Fruit fly (Drosophila melanogaster) whole organism, embryonic: ENCODE data around the gene Nak.
A peak's percentile ranks its signal among the peaks of the same experiment; 100 is the strongest.

Experiments
- ATbp ChIP-seq: fragments of 200-800 bp; sonication (Bioruptor generic); optimal IDR thresholded peaks from 2 replicates; lab custom pipeline; 2017; ENCODE audit warnings: missing biosample characterization, mild to moderate bottlenecking, missing genetic modification characterization, missing genetic modification reagents
- Ada2b ChIP-seq: fragments of 200-800 bp; sonication (Bioruptor generic); IDR thresholded peaks from 2 replicates; pipeline ENCODE4 v1.3.6; 2022; ENCODE audit warnings: missing biosample characterization, missing genetic modification characterization
- Bdp1 ChIP-seq: fragments of 200-800 bp; sonication (Bioruptor generic); optimal IDR thresholded peaks from 3 replicates; lab custom pipeline; 2016; ENCODE audit warnings: missing biosample characterization, missing genetic modification characterization
- Bteb2 ChIP-seq: fragments of 200-800 bp; sonication (Bioruptor generic); optimal IDR thresholded peaks from 2 replicates; lab custom pipeline; 2016; ENCODE audit warnings: missing biosample characterization, missing genetic modification characterization
- CG10366 ChIP-seq: fragments of 200-800 bp; sonication (Bioruptor generic); IDR thresholded peaks from 2 replicates; pipeline ENCODE4 v1.3.6; 2022; ENCODE audit warnings: missing biosample characterization, missing genetic modification characterization
- CG11504 ChIP-seq: fragments of 200-800 bp; sonication (Bioruptor generic); optimal IDR thresholded peaks from 3 replicates; lab custom pipeline; 2019; ENCODE audit warnings: missing biosample characterization, mild to moderate bottlenecking, missing genetic modification characterization, moderate library complexity
- CG12744 ChIP-seq: fragments of 200-800 bp; sonication (Bioruptor generic); optimal IDR thresholded peaks from 2 replicates; lab custom pipeline; 2016; ENCODE audit warnings: missing biosample characterization, missing genetic modification characterization
- CG13287 ChIP-seq: fragments of 200-800 bp; sonication (Bioruptor generic); IDR thresholded peaks from 2 replicates; pipeline ENCODE4 v1.3.6; 2022; ENCODE audit warnings: missing biosample characterization, missing genetic modification characterization; ENCODE audit not compliant: partially characterized antibody
- CG13296 ChIP-seq: fragments of 200-800 bp; sonication (Bioruptor generic); optimal IDR thresholded peaks from 3 replicates; lab custom pipeline; 2018; ENCODE audit warnings: missing biosample characterization, mild to moderate bottlenecking, missing genetic modification characterization
- CG13424 ChIP-seq: fragments of 200-800 bp; sonication (Bioruptor generic); optimal IDR thresholded peaks from 2 replicates; lab custom pipeline; 2019; ENCODE audit warnings: missing biosample characterization, mild to moderate bottlenecking, missing genetic modification characterization, moderate library complexity
- CG17186 ChIP-seq: fragments of 200-800 bp; sonication (Bioruptor generic); optimal IDR thresholded peaks from 3 replicates; lab custom pipeline; 2017; ENCODE audit warnings: missing biosample characterization, missing genetic modification reagents, missing genetic modification characterization
- CG18011 ChIP-seq: fragments of 200-800 bp; sonication (Bioruptor generic); optimal IDR thresholded peaks from 2 replicates; lab custom pipeline; 2017; ENCODE audit warnings: missing biosample characterization, missing genetic modification characterization, mild to moderate bottlenecking, moderate library complexity, missing genotype
- CG18764 ChIP-seq: fragments of 200-800 bp; sonication (Bioruptor generic); optimal IDR thresholded peaks from 3 replicates; lab custom pipeline; 2016; ENCODE audit warnings: missing biosample characterization, missing genetic modification characterization
- CG30020 ChIP-seq: fragments of 200-800 bp; optimal IDR thresholded peaks from 2 replicates; lab custom pipeline; 2019; ENCODE audit warnings: missing biosample characterization, mild to moderate bottlenecking, missing genetic modification characterization, moderate library complexity
- CG30403 ChIP-seq: fragments of 200-800 bp; sonication (Bioruptor generic); optimal IDR thresholded peaks from 3 replicates; lab custom pipeline; 2016; ENCODE audit warnings: missing biosample characterization, missing genetic modification characterization
- CG3163 ChIP-seq: fragments of 200-800 bp; sonication (Bioruptor generic); optimal IDR thresholded peaks from 3 replicates; lab custom pipeline; 2016; ENCODE audit warnings: missing biosample characterization, missing genetic modification characterization
- CG33557 ChIP-seq: fragments of 200-800 bp; sonication (Bioruptor generic); optimal IDR thresholded peaks from 2 replicates; lab custom pipeline; 2019; ENCODE audit warnings: missing biosample characterization, mild to moderate bottlenecking, missing genetic modification characterization, moderate library complexity
- CG5180 ChIP-seq: fragments of 200-800 bp; sonication (Bioruptor generic); optimal IDR thresholded peaks from 3 replicates; lab custom pipeline; 2017; ENCODE audit warnings: missing biosample characterization, missing genetic modification characterization, mild to moderate bottlenecking, moderate library complexity, missing genetic modification reagents
- CG7372 ChIP-seq: fragments of 200-800 bp; sonication (Bioruptor generic); IDR thresholded peaks from 2 replicates; pipeline ENCODE4 v1.3.6; 2022; ENCODE audit warnings: missing biosample characterization, missing genetic modification characterization
- CkIIα-i1 ChIP-seq: fragments of 200-800 bp; sonication (Bioruptor generic); IDR thresholded peaks from 2 replicates; pipeline ENCODE4 v1.3.6; 2022; ENCODE audit warnings: missing biosample characterization, missing genetic modification characterization
- CrebB ChIP-seq: fragments of 200-800 bp; sonication (Bioruptor generic); optimal IDR thresholded peaks from 3 replicates; lab custom pipeline; 2018; ENCODE audit warnings: missing biosample characterization, mild to moderate bottlenecking, missing genetic modification characterization
- Dfd ChIP-seq, 2 experiments: fragments of >200 bp; optimal IDR thresholded peaks; 2 replicates each; lab custom pipeline; 2017; ENCODE audit warnings: missing biosample characterization in 2 of 2, missing genetic modification characterization in 2 of 2
- HLH3B ChIP-seq: fragments of 200-800 bp; sonication (Bioruptor generic); IDR thresholded peaks from 2 replicates; pipeline ENCODE4 v1.3.6; 2022; ENCODE audit warnings: missing biosample characterization, missing genetic modification characterization
- Hsf ChIP-seq: fragments of 200-800 bp; sonication (Bioruptor generic); optimal IDR thresholded peaks from 3 replicates; lab custom pipeline; 2016; ENCODE audit warnings: missing biosample characterization, missing genetic modification characterization
- Kr ChIP-seq: fragments of 200-800 bp; sonication (Bioruptor generic); optimal IDR thresholded peaks from 2 replicates; lab custom pipeline; 2017; ENCODE audit warnings: missing biosample characterization, mild to moderate bottlenecking, missing genetic modification characterization
- Lim3 ChIP-seq: fragments of 200-800 bp; sonication (Bioruptor generic); IDR thresholded peaks from 2 replicates; pipeline ENCODE4 v1.3.6; 2022; ENCODE audit warnings: missing biosample characterization, missing genetic modification characterization
- Mrtf ChIP-seq: fragments of 200-800 bp; sonication (Bioruptor generic); IDR thresholded peaks from 3 replicates; pipeline ENCODE4 v1.3.6; 2022; ENCODE audit warnings: missing biosample characterization, missing genetic modification characterization
- NC2α ChIP-seq: fragments of 200-800 bp; sonication (Bioruptor generic); optimal IDR thresholded peaks from 2 replicates; lab custom pipeline; 2016; ENCODE audit warnings: missing biosample characterization, missing genetic modification characterization
- Nf-YC ChIP-seq: fragments of 200-800 bp; optimal IDR thresholded peaks from 3 replicates; lab custom pipeline; 2019; ENCODE audit warnings: missing biosample characterization, mild to moderate bottlenecking, missing genetic modification characterization, moderate library complexity
- NfI ChIP-seq: fragments of 200-800 bp; sonication (Bioruptor generic); optimal IDR thresholded peaks from 3 replicates; lab custom pipeline; 2018; ENCODE audit warnings: missing biosample characterization, mild to moderate bottlenecking, missing genetic modification characterization, moderate library complexity
- Opbp ChIP-seq: fragments of 200-800 bp; sonication (Bioruptor generic); IDR thresholded peaks from 3 replicates; pipeline ENCODE4 v1.3.6; 2022; ENCODE audit warnings: missing biosample characterization, missing genetic modification characterization; ENCODE audit not compliant: partially characterized antibody
- caup ChIP-seq: fragments of 200-800 bp; sonication (Bioruptor generic); optimal IDR thresholded peaks from 3 replicates; lab custom pipeline; 2017; ENCODE audit warnings: missing biosample characterization, mild to moderate bottlenecking, missing genetic modification characterization, moderate library complexity; ENCODE audit not compliant: severe bottlenecking
- crol ChIP-seq: fragments of 200-800 bp; sonication (Bioruptor generic); IDR thresholded peaks from 2 replicates; pipeline ENCODE4 v1.3.6; 2022; ENCODE audit warnings: missing biosample characterization, missing genetic modification characterization
- eyg ChIP-seq: fragments of 200-800 bp; sonication (Bioruptor generic); optimal IDR thresholded peaks from 3 replicates; lab custom pipeline; 2016; ENCODE audit warnings: missing biosample characterization, missing genetic modification characterization
- fd64A ChIP-seq: fragments of 200-800 bp; sonication (Bioruptor generic); optimal IDR thresholded peaks from 3 replicates; lab custom pipeline; 2018; ENCODE audit warnings: missing biosample characterization, mild to moderate bottlenecking, missing genetic modification characterization
- h ChIP-seq: fragments of >200 bp; optimal IDR thresholded peaks from 2 replicates; lab custom pipeline; 2017
- jing ChIP-seq: fragments of 200-800 bp; sonication (Bioruptor generic); optimal IDR thresholded peaks from 2 replicates; lab custom pipeline; 2018; ENCODE audit warnings: missing biosample characterization, mild to moderate bottlenecking, missing genetic modification characterization
- lmd ChIP-seq: fragments of 200-800 bp; sonication (Bioruptor generic); IDR thresholded peaks from 2 replicates; pipeline ENCODE4 v1.3.6; 2022; ENCODE audit warnings: missing biosample characterization, missing genetic modification characterization
- nau ChIP-seq: fragments of 200-800 bp; sonication (Bioruptor generic); optimal IDR thresholded peaks from 3 replicates; lab custom pipeline; 2017; ENCODE audit warnings: missing biosample characterization, mild to moderate bottlenecking, missing genetic modification characterization, missing genetic modification reagents
- nerfin-1 ChIP-seq: fragments of 200-800 bp; sonication (Bioruptor generic); optimal IDR thresholded peaks from 3 replicates; lab custom pipeline; 2019; ENCODE audit warnings: missing biosample characterization, mild to moderate bottlenecking, missing genetic modification characterization, moderate library complexity
- nmo ChIP-seq: fragments of 200-800 bp; sonication (Bioruptor generic); optimal IDR thresholded peaks from 2 replicates; lab custom pipeline; 2018; ENCODE audit warnings: missing biosample characterization, mild to moderate bottlenecking, missing genetic modification characterization, moderate library complexity
- pros ChIP-seq: fragments of 200-800 bp; sonication (Bioruptor generic); optimal IDR thresholded peaks from 3 replicates; lab custom pipeline; 2019; ENCODE audit warnings: missing biosample characterization, mild to moderate bottlenecking, missing genetic modification characterization, moderate library complexity
- run ChIP-seq: fragments of 200-800 bp; sonication (Bioruptor generic); optimal IDR thresholded peaks from 3 replicates; lab custom pipeline; 2018; ENCODE audit warnings: missing biosample characterization, mild to moderate bottlenecking, missing genetic modification characterization
- sim ChIP-seq: fragments of 200-800 bp; sonication (Bioruptor generic); IDR thresholded peaks from 2 replicates; pipeline ENCODE4 v1.3.6; 2022; ENCODE audit warnings: missing biosample characterization, missing genetic modification characterization
- slbo ChIP-seq: fragments of 200-800 bp; sonication (Bioruptor generic); IDR thresholded peaks from 2 replicates; pipeline ENCODE4 v1.3.6; 2022; ENCODE audit warnings: missing biosample characterization, missing genetic modification characterization
- sna ChIP-seq: fragments of 200-800 bp; sonication (Bioruptor generic); IDR thresholded peaks from 2 replicates; pipeline ENCODE4 v1.3.6; 2022; ENCODE audit warnings: missing biosample characterization, missing genetic modification characterization; ENCODE audit not compliant: partially characterized antibody
- so ChIP-seq: fragments of 200-800 bp; sonication (Bioruptor generic); IDR thresholded peaks from 3 replicates; pipeline ENCODE4 v1.3.6; 2022; ENCODE audit warnings: missing biosample characterization, missing genetic modification characterization
- sob ChIP-seq: fragments of 200-800 bp; sonication (Bioruptor generic); IDR thresholded peaks from 2 replicates; pipeline ENCODE4 v1.3.6; 2022; ENCODE audit warnings: missing biosample characterization, missing genetic modification characterization
- ttk ChIP-seq: fragments of 200-800 bp; sonication (Bioruptor generic); IDR thresholded peaks from 2 replicates; pipeline ENCODE4 v2.1.2; 2022; ENCODE audit warnings: missing biosample characterization, missing genetic modification characterization

Gene Nak

DNA sequence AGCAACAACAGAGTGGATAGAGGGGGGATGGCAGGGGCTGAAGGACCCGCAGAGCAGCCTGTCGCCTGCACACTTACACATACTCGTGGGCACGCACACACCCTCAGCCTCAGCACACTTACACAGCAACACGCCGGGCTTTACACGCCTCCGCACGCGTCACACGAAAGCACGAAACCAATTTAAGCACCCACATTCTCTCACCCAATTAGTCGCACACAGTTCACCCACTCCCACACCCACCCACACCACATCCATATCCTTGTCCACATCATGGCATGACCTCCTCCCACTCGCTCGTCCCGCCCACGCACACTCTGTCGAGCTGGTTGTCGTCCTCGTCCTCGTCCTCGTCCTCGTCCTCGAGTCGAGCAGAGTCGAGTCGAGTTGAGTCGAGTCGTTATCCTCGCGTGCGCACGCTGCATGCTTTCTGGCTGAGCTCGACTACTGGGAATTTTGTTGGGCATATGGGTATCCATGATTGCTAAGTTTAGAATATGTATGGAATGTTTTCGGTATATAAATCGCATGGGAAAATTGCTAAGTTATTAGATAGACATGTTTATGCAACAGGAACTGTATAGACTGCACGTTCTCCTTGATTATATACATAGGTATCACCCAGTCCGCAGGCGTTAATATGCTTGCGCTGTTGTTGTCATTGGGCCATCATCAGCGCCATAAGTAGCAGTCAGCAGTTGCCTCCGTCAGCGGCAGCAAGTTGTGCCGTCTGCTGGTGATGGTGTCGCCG is 43.5 kb upstream of the Nak start (continued):
- TF ChIP-seq Opbp: no peak
- no peak for TF ChIP-seq CG33557 (GFP tag; lab: Kevin White, UChicago)
- TF ChIP-seq caup (GFP tag; lab: Kevin White, UChicago): peak; percentile 82
- TF ChIP-seq CG13424: peak; percentile 80
- peak; percentile 69 for TF ChIP-seq CG13296
- peak; percentile 67 for TF ChIP-seq Lim3 (GFP tag; lab: Robert Waterston, UW)
- TF ChIP-seq nerfin-1 (tag; lab: Kevin White, UChicago): peak; percentile 34
- no peak for TF ChIP-seq CkIIα-i1
- peak; percentile 79 for TF ChIP-seq CG7372 (GFP tag; lab: Robert Waterston, UW)
- peak; percentile 86 for TF ChIP-seq ttk (GFP tag; lab: Robert Waterston, UW)
- TF ChIP-seq Hsf: peak; percentile 78
- no peak for TF ChIP-seq pros (GFP tag; lab: Kevin White, UChicago)
- TF ChIP-seq sim (GFP tag; lab: Robert Waterston, UW): peak; percentile 58; the same call in 1 of the 2 replicates
- peak; percentile 78 for TF ChIP-seq ATbp (GFP tag; lab: Kevin White, UChicago)
- no peak for TF ChIP-seq sna (GFP tag; lab: Robert Waterston, UW)
- peak; percentile 27 for TF ChIP-seq CG17186 (GFP tag; lab: Kevin White, UChicago)
- TF ChIP-seq eyg (GFP tag; lab: Kevin White, UChicago): peak; percentile 56
- TF ChIP-seq Bdp1 (GFP tag; lab: Kevin White, UChicago): peak; percentile 78
- peak; percentile 49 for TF ChIP-seq CG12744 (GFP tag; lab: Kevin White, UChicago)
- TF ChIP-seq Dfd (GFP tag; optimal IDR thresholded peaks at IDR 0.05; lab: Kevin White, UChicago): no peak
- peak; percentile 26; the same call in 1 of the 2 replicates for TF ChIP-seq crol (GFP tag; lab: Robert Waterston, UW)
- TF ChIP-seq CG13287: no peak
- TF ChIP-seq CG11504 (tag; lab: Kevin White, UChicago): peak; percentile 81
- peak; percentile 71; the same call in 2 of the 3 replicates for TF ChIP-seq so (GFP tag; lab: Robert Waterston, UW)
- TF ChIP-seq Bteb2 (GFP tag; lab: Kevin White, UChicago): peak; percentile 79
- peak; percentile 88 for TF ChIP-seq CG10366 (GFP tag; lab: Robert Waterston, UW)
- peak; percentile 64 for TF ChIP-seq jing
- peak; percentile 93 for TF ChIP-seq slbo (GFP tag; lab: Robert Waterston, UW)
- peak; percentile 65 for TF ChIP-seq CG5180 (GFP tag; lab: Kevin White, UChicago)
- peak; percentile 67 for TF ChIP-seq Mrtf (GFP tag; lab: Robert Waterston, UW)
- peak; percentile 88 for TF ChIP-seq lmd (GFP tag; lab: Robert Waterston, UW)
- TF ChIP-seq Kr (GFP tag; lab: Kevin White, UChicago): no peak
- TF ChIP-seq CrebB (tag; lab: Kevin White, UChicago): peak; percentile 73
- no peak for TF ChIP-seq CG30020
- peak; percentile 44 for TF ChIP-seq CG3163 (GFP tag; lab: Kevin White, UChicago)
- TF ChIP-seq NC2α (GFP tag; lab: Kevin White, UChicago): peak; percentile 46
- peak; percentile 33 for TF ChIP-seq run (tag; lab: Kevin White, UChicago)
- peak; percentile 22 for TF ChIP-seq fd64A (GFP tag; lab: Kevin White, UChicago)
- TF ChIP-seq h (lab: Kevin White, UChicago): no peak
- TF ChIP-seq sob (GFP tag; lab: Robert Waterston, UW): peak; percentile 91
- TF ChIP-seq nmo (GFP tag; lab: Kevin White, UChicago): peak; percentile 82
- peak; percentile 43 for TF ChIP-seq Nf-YC (tag; lab: Kevin White, UChicago)
- peak; percentile 62 for TF ChIP-seq nau (GFP tag; lab: Kevin White, UChicago)
- peak; percentile 83 for TF ChIP-seq Ada2b (GFP tag; lab: Robert Waterston, UW)
- TF ChIP-seq NfI: peak; percentile 83
- peak; percentile 83 for TF ChIP-seq HLH3B (GFP tag; lab: Robert Waterston, UW)
- peak; percentile 37 for TF ChIP-seq CG18764 (GFP tag; lab: Kevin White, UChicago)
- peak; percentile 3 for TF ChIP-seq CG18011 (GFP tag; lab: Kevin White, UChicago)
- TF ChIP-seq CG30403 (GFP tag; lab: Kevin White, UChicago): peak; percentile 81
